Worm (Caenorhabditis elegans) whole organism, L4/young adult: Measurements from ENCODE around the gene nhr-84.

ENCODE experiments used
- W03F9.2 ChIP-seq: fragments of 150-350 bp; optimal IDR thresholded peaks from 2 replicates; lab custom pipeline; 2014; ENCODE audit warnings: missing biosample characterization, missing genetic modification characterization
- dao-5 ChIP-seq: sonication (generic microtip); optimal IDR thresholded peaks from 2 replicates; lab custom pipeline; 2016; ENCODE audit warnings: missing genotype, missing genetic modification characterization, moderate library complexity, missing compliant biosample characterization
- him-1 ChIP-seq: sonication (generic microtip); optimal IDR thresholded peaks from 2 replicates; lab custom pipeline; 2016; ENCODE audit warnings: missing genotype, missing genetic modification reagents, missing genetic modification characterization, missing compliant biosample characterization

- TF ChIP-seq him-1 (tag; lab: Kevin White, UChicago) (no peak), dao-5 (tag; lab: Kevin White, UChicago) (no peak), W03F9.2 (no peak)
Observed at ce11 chrV:15862599-15862998, 16.8 kb downstream of the nhr-84 start, which contains the start of gene srz-12.
